Worm (Caenorhabditis elegans) whole organism, L1 larva: ENCODE measurements around the gene F32H5.1.

Experiments used
- C04F5.9 ChIP-seq: sonication (generic microtip); optimal IDR thresholded peaks from 2 replicates; lab custom pipeline; 2016; ENCODE audit warnings: missing genetic modification characterization, missing compliant biosample characterization
- C16A3.4 ChIP-seq: fragments of 150-350 bp; optimal IDR thresholded peaks from 2 replicates; lab custom pipeline; 2014; ENCODE audit warnings: missing biosample characterization, missing genetic modification characterization
- C34B4.2 ChIP-seq: sonication (generic microtip); optimal IDR thresholded peaks from 2 replicates; lab custom pipeline; 2017; ENCODE audit warnings: mild to moderate bottlenecking, missing genetic modification characterization, missing compliant biosample characterization
- F16B12.6 ChIP-seq: fragments of 150-350 bp; optimal IDR thresholded peaks from 2 replicates; lab custom pipeline; 2014; ENCODE audit warnings: missing biosample characterization, missing genetic modification characterization
- Y116A8C.19 ChIP-seq: sonication (generic microtip); optimal IDR thresholded peaks from 2 replicates; lab custom pipeline; 2016; ENCODE audit warnings: missing compliant biosample characterization, missing genetic modification characterization, borderline replicate concordance
- aha-1 ChIP-seq: fragments of 150-350 bp; optimal IDR thresholded peaks from 2 replicates; lab custom pipeline; 2014; ENCODE audit warnings: missing biosample characterization, missing genetic modification characterization
- aly-2 ChIP-seq: fragments of 150-350 bp; optimal IDR thresholded peaks from 2 replicates; lab custom pipeline; 2014; ENCODE audit warnings: missing biosample characterization, missing genetic modification characterization
- ama-1 ChIP-seq: fragments of 150-350 bp; optimal IDR thresholded peaks from 2 replicates; lab custom pipeline; 2014
- blmp-1 ChIP-seq: fragments of 150-350 bp; optimal IDR thresholded peaks from 2 replicates; lab custom pipeline; 2014; ENCODE audit warnings: missing biosample characterization, missing genetic modification characterization
- ceh-8 ChIP-seq: fragments of 200-800 bp; sonication (Bioruptor generic); optimal IDR thresholded peaks from 2 replicates; lab custom pipeline; 2018; ENCODE audit warnings: mild to moderate bottlenecking, missing genetic modification characterization, moderate library complexity, missing compliant biosample characterization
- ceh-82 ChIP-seq, 3 experiments: fragments of 150-350 bp in 1 of 3; sonication (generic microtip) in 2 of 3; optimal IDR thresholded peaks; 2 replicates each; lab custom pipeline; 2014 to 2017; ENCODE audit warnings: missing biosample characterization in 3 of 3, missing genetic modification characterization in 3 of 3
- ceh-90 ChIP-seq: sonication (generic microtip); optimal IDR thresholded peaks from 2 replicates; lab custom pipeline; 2016; ENCODE audit warnings: missing genetic modification characterization, missing compliant biosample characterization
- ces-1 ChIP-seq: fragments of 150-350 bp; optimal IDR thresholded peaks from 2 replicates; lab custom pipeline; 2014; ENCODE audit warnings: missing biosample characterization, missing genetic modification reagents, missing genetic modification characterization
- dsc-1 ChIP-seq: sonication (generic microtip); optimal IDR thresholded peaks from 2 replicates; lab custom pipeline; 2016; ENCODE audit warnings: mild to moderate bottlenecking, missing genetic modification characterization, missing compliant biosample characterization
- efl-1 ChIP-seq, 4 experiments: fragments of 150-350 bp; optimal IDR thresholded peaks in 3 of 4; peaks in 1 of 4; 1 replicate in 1 of 4; 2 replicates in 3 of 4; lab custom pipeline; 2014; ENCODE audit warnings: missing biosample characterization in 2 of 4, missing genetic modification characterization in 2 of 4, missing genetic modification reagents in 2 of 4
- egl-13 ChIP-seq: sonication (generic microtip); optimal IDR thresholded peaks from 2 replicates; lab custom pipeline; 2016; ENCODE audit warnings: missing genotype, missing genetic modification reagents, missing genetic modification characterization, missing compliant biosample characterization
- egl-27 ChIP-seq, 2 experiments: fragments of 150-350 bp in 1 of 2; sonication (generic microtip); optimal IDR thresholded peaks; 3 replicates each; lab custom pipeline; 2017 to 2018; ENCODE audit warnings: missing biosample characterization in 2 of 2, missing genetic modification characterization in 2 of 2, missing genetic modification reagents in 2 of 2
- elt-2 ChIP-seq: sonication (generic microtip); optimal IDR thresholded peaks from 2 replicates; lab custom pipeline; 2016; ENCODE audit warnings: missing genetic modification characterization, mild to moderate bottlenecking, inconsistent platforms, missing compliant biosample characterization, missing genetic modification reagents
- elt-3 ChIP-seq, 6 experiments: fragments of 150-350 bp in 1 of 6; sonication (generic microtip); optimal IDR thresholded peaks; 2 replicates each; lab custom pipeline; 2017 to 2018; ENCODE audit warnings: missing biosample characterization in 6 of 6, missing genetic modification characterization in 6 of 6, inconsistent platforms in 1 of 6
- fkh-10 ChIP-seq: sonication (generic microtip); optimal IDR thresholded peaks from 2 replicates; lab custom pipeline; 2017; ENCODE audit warnings: missing biosample characterization, missing genetic modification reagents, missing genetic modification characterization
- fkh-4 ChIP-seq: sonication (generic microtip); optimal IDR thresholded peaks from 2 replicates; lab custom pipeline; 2016; ENCODE audit warnings: missing compliant biosample characterization, missing genetic modification characterization, borderline replicate concordance
- fkh-8 ChIP-seq: sonication (generic microtip); optimal IDR thresholded peaks from 2 replicates; lab custom pipeline; 2016; ENCODE audit warnings: mild to moderate bottlenecking, missing genetic modification characterization, missing compliant biosample characterization
- fos-1 ChIP-seq: fragments of 150-350 bp; optimal IDR thresholded peaks from 2 replicates; lab custom pipeline; 2014; ENCODE audit warnings: missing biosample characterization, missing genetic modification characterization
- hlh-17 ChIP-seq: fragments of 200-800 bp; sonication (Bioruptor generic); optimal IDR thresholded peaks from 2 replicates; lab custom pipeline; 2018; ENCODE audit warnings: missing genetic modification characterization, mild to moderate bottlenecking, missing compliant biosample characterization, moderate library complexity, borderline replicate concordance
- hpl-2 ChIP-seq: fragments of 150-350 bp; optimal IDR thresholded peaks from 2 replicates; lab custom pipeline; 2014; ENCODE audit warnings: missing biosample characterization, missing genetic modification reagents, missing genetic modification characterization
- irx-1 ChIP-seq: sonication (generic microtip); optimal IDR thresholded peaks from 2 replicates; lab custom pipeline; 2016; ENCODE audit warnings: missing genetic modification characterization, missing compliant biosample characterization
- isw-1 ChIP-seq: fragments of 200-800 bp; sonication (Bioruptor generic); IDR thresholded peaks from 2 replicates; pipeline ENCODE4 v1.3.6; 2022; ENCODE audit warnings: missing genetic modification characterization, missing compliant biosample characterization
- jun-1 ChIP-seq: fragments of 150-350 bp; optimal IDR thresholded peaks from 2 replicates; lab custom pipeline; 2014; ENCODE audit warnings: missing biosample characterization, missing genetic modification reagents, missing genetic modification characterization
- lin-14 ChIP-seq: fragments of 200-800 bp; sonication (Bioruptor generic); optimal IDR thresholded peaks from 2 replicates; lab custom pipeline; 2018; ENCODE audit warnings: mild to moderate bottlenecking, missing genetic modification characterization, moderate library complexity, missing compliant biosample characterization
- lin-35 ChIP-seq, 2 experiments: fragments of 150-350 bp; optimal IDR thresholded peaks; 2 replicates each; lab custom pipeline; 2014; ENCODE audit warnings: missing biosample characterization in 2 of 2, missing genetic modification characterization in 2 of 2, missing genetic modification reagents in 2 of 2
- lin-39 ChIP-seq: fragments of 150-350 bp; optimal IDR thresholded peaks from 2 replicates; lab custom pipeline; 2014; ENCODE audit warnings: missing biosample characterization, missing genetic modification reagents, missing genetic modification characterization
- lir-3 ChIP-seq: sonication (generic microtip); optimal IDR thresholded peaks from 2 replicates; lab custom pipeline; 2016; ENCODE audit warnings: mild to moderate bottlenecking, missing genetic modification characterization, moderate library complexity, missing compliant biosample characterization; ENCODE audit not compliant: poor library complexity
- nhr-19 ChIP-seq: fragments of 200-800 bp; sonication (Bioruptor generic); conservative IDR thresholded peaks from 2 replicates; pipeline ENCODE4 v1.3.6; 2022; ENCODE audit warnings: missing genetic modification characterization, missing compliant biosample characterization
- nhr-20 ChIP-seq: sonication (generic microtip); optimal IDR thresholded peaks from 2 replicates; lab custom pipeline; 2016; ENCODE audit warnings: mild to moderate bottlenecking, missing genetic modification characterization, missing compliant biosample characterization
- nhr-237 ChIP-seq: fragments of 150-350 bp; optimal IDR thresholded peaks from 2 replicates; lab custom pipeline; 2014; ENCODE audit warnings: missing biosample characterization, missing genetic modification characterization
- nhr-28 ChIP-seq: fragments of 150-350 bp; optimal IDR thresholded peaks from 2 replicates; lab custom pipeline; 2014; ENCODE audit warnings: missing biosample characterization, missing genetic modification characterization
- nhr-47 ChIP-seq: sonication (generic microtip); optimal IDR thresholded peaks from 2 replicates; lab custom pipeline; 2016; ENCODE audit warnings: mild to moderate bottlenecking, missing genetic modification characterization, moderate library complexity, missing compliant biosample characterization
- nhr-71 ChIP-seq: sonication (generic microtip); optimal IDR thresholded peaks from 2 replicates; lab custom pipeline; 2016; ENCODE audit warnings: mild to moderate bottlenecking, missing genetic modification characterization, moderate library complexity, missing compliant biosample characterization
- nhr-76 ChIP-seq: sonication (generic microtip); optimal IDR thresholded peaks from 2 replicates; lab custom pipeline; 2017; ENCODE audit warnings: missing biosample characterization, missing genetic modification characterization
- nhr-77 ChIP-seq: fragments of 150-350 bp; optimal IDR thresholded peaks from 2 replicates; lab custom pipeline; 2014; ENCODE audit warnings: missing biosample characterization, missing genetic modification characterization
- nhr-84 ChIP-seq: sonication (generic microtip); optimal IDR thresholded peaks from 2 replicates; lab custom pipeline; 2017; ENCODE audit warnings: missing biosample characterization, missing genetic modification characterization
- nhr-90 ChIP-seq: sonication (generic microtip); optimal IDR thresholded peaks from 2 replicates; lab custom pipeline; 2016; ENCODE audit warnings: mild to moderate bottlenecking, missing genetic modification characterization, missing compliant biosample characterization; ENCODE audit not compliant: poor library complexity
- pax-3 ChIP-seq: fragments of 200-800 bp; sonication (Bioruptor generic); optimal IDR thresholded peaks from 2 replicates; lab custom pipeline; 2018; ENCODE audit warnings: mild to moderate bottlenecking, missing genetic modification characterization, moderate library complexity, missing compliant biosample characterization
- snu-23 ChIP-seq: sonication (generic microtip); optimal IDR thresholded peaks from 2 replicates; lab custom pipeline; 2016; ENCODE audit warnings: missing genetic modification characterization, missing compliant biosample characterization
- sptf-1 ChIP-seq: fragments of 150-350 bp; optimal IDR thresholded peaks from 2 replicates; lab custom pipeline; 2014; ENCODE audit warnings: missing biosample characterization, missing genetic modification characterization
- tlp-1 ChIP-seq: fragments of 150-350 bp; optimal IDR thresholded peaks from 2 replicates; lab custom pipeline; 2014; ENCODE audit warnings: missing biosample characterization, missing genetic modification characterization
- unc-30 ChIP-seq: sonication (generic microtip); optimal IDR thresholded peaks from 2 replicates; lab custom pipeline; 2017; ENCODE audit warnings: missing biosample characterization, missing genetic modification characterization
- unc-62 ChIP-seq: fragments of 150-350 bp; optimal IDR thresholded peaks from 2 replicates; lab custom pipeline; 2014; ENCODE audit warnings: missing biosample characterization, missing genetic modification reagents, missing genetic modification characterization
- unc-98 ChIP-seq: fragments of 200-800 bp; sonication (Bioruptor generic); IDR thresholded peaks from 2 replicates; pipeline ENCODE4 v1.3.6; 2022; ENCODE audit warnings: missing genetic modification characterization, missing compliant biosample characterization
- xbp-1 ChIP-seq: sonication (generic microtip); optimal IDR thresholded peaks from 2 replicates; lab custom pipeline; 2016; ENCODE audit warnings: missing genetic modification characterization, missing compliant biosample characterization
- zag-1 ChIP-seq: fragments of 150-350 bp; optimal IDR thresholded peaks from 2 replicates; lab custom pipeline; 2014; ENCODE audit warnings: missing biosample characterization, missing genetic modification characterization
- ztf-11 ChIP-seq, 2 experiments: sonication (generic microtip); optimal IDR thresholded peaks; 2 replicates each; lab custom pipeline; 2016 to 2017; ENCODE audit warnings: missing genetic modification characterization in 2 of 2, missing biosample characterization in 1 of 2, missing compliant biosample characterization in 1 of 2
- ztf-4 ChIP-seq: fragments of 150-350 bp; optimal IDR thresholded peaks from 2 replicates; lab custom pipeline; 2014; ENCODE audit warnings: missing biosample characterization, missing genetic modification characterization

F32H5.1 gene

DNA sequence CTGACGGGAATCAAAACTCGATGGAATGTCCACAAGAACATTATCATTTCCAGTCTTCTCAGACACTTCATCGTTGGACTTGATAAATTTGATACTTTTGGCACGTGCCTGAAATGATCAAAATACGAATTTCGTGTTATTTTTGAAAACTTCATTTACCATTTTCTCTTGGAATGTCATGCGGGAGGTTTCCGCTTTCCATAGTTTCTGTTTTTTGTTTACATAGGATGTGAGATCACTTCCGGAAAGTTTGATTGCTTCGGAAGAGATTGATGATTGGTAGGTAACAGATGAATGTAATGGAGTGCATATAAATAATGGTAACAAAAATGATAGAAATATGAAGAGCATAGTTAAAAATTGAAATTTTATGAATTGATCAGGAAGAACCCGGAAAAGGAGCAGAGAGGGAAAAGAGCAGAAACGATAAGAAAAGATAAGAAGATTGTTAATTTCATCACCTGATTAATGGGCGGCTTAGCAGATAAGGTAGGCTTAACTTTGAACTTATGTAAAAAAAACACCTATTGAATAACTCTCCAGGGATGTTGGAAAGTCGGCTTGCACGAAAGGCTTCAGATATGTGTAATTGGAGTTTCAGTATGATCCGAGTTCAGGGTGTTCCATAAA is at the start of gene F32H5.1:
Gene F32H5.1 (minus strand): TSS at position 386 of the 630 bp plus-strand sequence.
- TF ChIP-seq egl-13 (tag; lab: Kevin White, UChicago), result no peak
- no peak for TF ChIP-seq nhr-28 (tag; lab: Kevin White, UChicago)
- TF ChIP-seq nhr-71, result peak; percentile 64
- TF ChIP-seq pax-3 (tag; lab: Kevin White, UChicago), result no peak
- TF ChIP-seq nhr-19 (GFP tag; lab: Robert Waterston, UW), result no peak
- no peak for TF ChIP-seq xbp-1 (tag; lab: Kevin White, UChicago)
- TF ChIP-seq zag-1, result no peak
- TF ChIP-seq tlp-1 (tag; lab: Kevin White, UChicago), result no peak
- TF ChIP-seq elt-3 (tag; optimal IDR thresholded peaks at IDR 0.05; lab: Kevin White, UChicago), result no peak
- no peak for TF ChIP-seq lin-39
- TF ChIP-seq hlh-17 (GFP tag; lab: Kevin White, UChicago), result no peak
- TF ChIP-seq C04F5.9 (tag; lab: Kevin White, UChicago), result no peak
- no peak for TF ChIP-seq nhr-84 (tag; lab: Kevin White, UChicago)
- TF ChIP-seq ztf-11 (tag; optimal IDR thresholded peaks at IDR 0.05; lab: Kevin White, UChicago), result no peak
- no peak for TF ChIP-seq ceh-8 (GFP tag; lab: Kevin White, UChicago)
- no peak for TF ChIP-seq nhr-77 (tag; lab: Kevin White, UChicago)
- peak; percentile 15 for TF ChIP-seq snu-23 (GFP tag; lab: Kevin White, UChicago)
- no peak for TF ChIP-seq egl-27 (tag; optimal IDR thresholded peaks at IDR 0.05; lab: Kevin White, UChicago)
- TF ChIP-seq jun-1 (tag; lab: Kevin White, UChicago), result no peak
- no peak for TF ChIP-seq unc-98 (GFP tag; lab: Robert Waterston, UW)
- no peak for TF ChIP-seq F16B12.6 (tag; lab: Kevin White, UChicago)
- no peak for TF ChIP-seq aly-2 (tag; lab: Kevin White, UChicago)
- no peak for TF ChIP-seq ama-1 (lab: Kevin White, UChicago)
- TF ChIP-seq lir-3 (tag; lab: Kevin White, UChicago), result no peak
- TF ChIP-seq elt-2 (tag; lab: Kevin White, UChicago), result peak; percentile 91
- TF ChIP-seq aha-1 (tag; lab: Kevin White, UChicago), result no peak
- TF ChIP-seq nhr-76 (tag; lab: Kevin White, UChicago), result no peak
- no peak for TF ChIP-seq sptf-1 (tag; lab: Kevin White, UChicago)
- no peak for TF ChIP-seq ceh-90
- TF ChIP-seq Y116A8C.19 (tag; lab: Kevin White, UChicago), result no peak
- TF ChIP-seq isw-1 (GFP tag; lab: Robert Waterston, UW), result no peak
- no peak for TF ChIP-seq fkh-8
- no peak for TF ChIP-seq fkh-4 (tag; lab: Kevin White, UChicago)
- no peak for TF ChIP-seq irx-1 (tag; lab: Kevin White, UChicago)
- TF ChIP-seq fkh-10 (GFP tag; lab: Kevin White, UChicago), result no peak
- TF ChIP-seq lin-14 (GFP tag; lab: Kevin White, UChicago), result peak; percentile 15
- no peak for TF ChIP-seq unc-30 (tag; lab: Kevin White, UChicago)
- no peak for TF ChIP-seq nhr-90 (tag; lab: Kevin White, UChicago)
- TF ChIP-seq unc-62, result no peak
- no peak for TF ChIP-seq nhr-47 (tag; lab: Kevin White, UChicago)
- TF ChIP-seq fos-1, result no peak
- no peak for TF ChIP-seq ztf-4 (tag; lab: Kevin White, UChicago)
- TF ChIP-seq nhr-20, result peak; percentile 35
- TF ChIP-seq dsc-1, result peak; percentile 6
- TF ChIP-seq hpl-2 (GFP tag; lab: Kevin White, UChicago), result no peak
- TF ChIP-seq lin-35 (GFP tag; optimal IDR thresholded peaks at IDR 0.05; lab: Kevin White, UChicago), result peak in 1 of 2 experiments; percentile 30
- no peak for TF ChIP-seq ces-1 (GFP tag; lab: Kevin White, UChicago)
- TF ChIP-seq C34B4.2, result no peak
- no peak for TF ChIP-seq C16A3.4 (tag; lab: Kevin White, UChicago)
- TF ChIP-seq ceh-82 (tag; optimal IDR thresholded peaks at IDR 0.05; lab: Kevin White, UChicago), result no peak
- no peak for TF ChIP-seq efl-1 (optimal IDR thresholded peaks at IDR 0.05; lab: Kevin White, UChicago)
- no peak for TF ChIP-seq efl-1 (GFP tag; optimal IDR thresholded peaks at IDR 0.05 in 1 of 2; lab: Kevin White, UChicago)
- peak; percentile 26 for TF ChIP-seq blmp-1 (tag; lab: Kevin White, UChicago)
- TF ChIP-seq nhr-237 (tag; lab: Kevin White, UChicago), result no peak
